Fruit fly (Drosophila melanogaster) whole organism, embryonic: ENCODE data around the gene CG31102.

Experiments
- Atf-2 ChIP-seq: fragments of 200-800 bp; sonication (Bioruptor generic); optimal IDR thresholded peaks from 2 replicates; lab custom pipeline; 2016; ENCODE audit warnings: missing biosample characterization, missing genetic modification characterization
- Blimp-1 ChIP-seq: fragments of 200-800 bp; sonication (Bioruptor generic); optimal IDR thresholded peaks from 3 replicates; lab custom pipeline; 2018; ENCODE audit warnings: missing biosample characterization, missing genetic modification characterization, mild to moderate bottlenecking, moderate library complexity, missing genetic modification reagents
- CG10654 ChIP-seq: fragments of 200-800 bp; sonication (Bioruptor generic); optimal IDR thresholded peaks from 2 replicates; lab custom pipeline; 2016; ENCODE audit warnings: missing biosample characterization, missing genetic modification characterization
- CG10979 ChIP-seq: fragments of 200-800 bp; sonication (Bioruptor generic); optimal IDR thresholded peaks from 2 replicates; lab custom pipeline; 2018; ENCODE audit warnings: missing biosample characterization, mild to moderate bottlenecking, missing genetic modification characterization, moderate library complexity
- CG12391 ChIP-seq: fragments of 200-800 bp; sonication (Bioruptor generic); optimal IDR thresholded peaks from 3 replicates; lab custom pipeline; 2018; ENCODE audit warnings: missing biosample characterization, mild to moderate bottlenecking, missing genetic modification characterization, moderate library complexity
- CG12942 ChIP-seq: fragments of 200-800 bp; sonication (Bioruptor generic); optimal IDR thresholded peaks from 3 replicates; lab custom pipeline; 2016; ENCODE audit warnings: missing biosample characterization, missing genetic modification characterization
- CG13123 ChIP-seq: fragments of 200-800 bp; sonication (Bioruptor generic); optimal IDR thresholded peaks from 2 replicates; lab custom pipeline; 2016; ENCODE audit warnings: missing biosample characterization, missing genetic modification characterization
- CG1529 ChIP-seq: fragments of 200-800 bp; sonication (Bioruptor generic); optimal IDR thresholded peaks from 3 replicates; lab custom pipeline; 2018; ENCODE audit warnings: missing biosample characterization, missing genetic modification characterization
- CG16813 ChIP-seq: fragments of 200-800 bp; sonication (Bioruptor generic); IDR thresholded peaks from 3 replicates; pipeline ENCODE4 v1.3.6; 2022; ENCODE audit warnings: missing biosample characterization, missing genetic modification characterization; ENCODE audit not compliant: partially characterized antibody
- CG18764 ChIP-seq: fragments of 200-800 bp; sonication (Bioruptor generic); optimal IDR thresholded peaks from 3 replicates; lab custom pipeline; 2016; ENCODE audit warnings: missing biosample characterization, missing genetic modification characterization
- CG2199 ChIP-seq: fragments of 200-800 bp; sonication (Bioruptor generic); IDR thresholded peaks from 3 replicates; pipeline ENCODE4 v1.3.6; 2022; ENCODE audit warnings: missing biosample characterization, missing genetic modification characterization
- CG31224 ChIP-seq: fragments of 200-800 bp; sonication (Bioruptor generic); IDR thresholded peaks from 2 replicates; pipeline ENCODE4 v1.3.6; 2022; ENCODE audit warnings: missing biosample characterization, missing genetic modification characterization
- CG31365 ChIP-seq: fragments of 200-800 bp; sonication (Bioruptor generic); optimal IDR thresholded peaks from 2 replicates; lab custom pipeline; 2018; ENCODE audit warnings: missing biosample characterization, mild to moderate bottlenecking, missing genetic modification characterization
- CG32532 ChIP-seq: fragments of 200-800 bp; sonication (Bioruptor generic); IDR thresholded peaks from 2 replicates; pipeline ENCODE4 v1.3.6; 2022; ENCODE audit warnings: missing biosample characterization, missing genetic modification characterization
- CG34422 ChIP-seq: fragments of 200-800 bp; sonication (Bioruptor generic); IDR thresholded peaks from 3 replicates; pipeline ENCODE4 v1.3.6; 2022; ENCODE audit warnings: missing biosample characterization, missing genetic modification characterization
- CG3847 ChIP-seq: fragments of 200-800 bp; sonication (Bioruptor generic); IDR thresholded peaks from 2 replicates; pipeline ENCODE4 v1.3.6; 2022; ENCODE audit warnings: missing biosample characterization, missing genetic modification characterization
- CG4617 ChIP-seq: fragments of 200-800 bp; sonication (Bioruptor generic); optimal IDR thresholded peaks from 3 replicates; lab custom pipeline; 2016; ENCODE audit warnings: missing biosample characterization, missing genetic modification characterization, borderline replicate concordance
- CG4854 ChIP-seq: fragments of 200-800 bp; sonication (Bioruptor generic); optimal IDR thresholded peaks from 2 replicates; lab custom pipeline; 2016; ENCODE audit warnings: missing biosample characterization, missing genetic modification characterization, inconsistent platforms
- CG7372 ChIP-seq: fragments of 200-800 bp; sonication (Bioruptor generic); IDR thresholded peaks from 2 replicates; pipeline ENCODE4 v1.3.6; 2022; ENCODE audit warnings: missing biosample characterization, missing genetic modification characterization
- CG9437 ChIP-seq: fragments of 200-800 bp; sonication (Bioruptor generic); optimal IDR thresholded peaks from 2 replicates; lab custom pipeline; 2018; ENCODE audit warnings: missing biosample characterization, mild to moderate bottlenecking, missing genetic modification characterization
- CHES-1-like ChIP-seq: fragments of 200-800 bp; sonication (Bioruptor generic); optimal IDR thresholded peaks from 2 replicates; lab custom pipeline; 2016; ENCODE audit warnings: missing biosample characterization, missing genetic modification characterization
- Chrac-16 ChIP-seq: fragments of 200-800 bp; sonication (Bioruptor generic); optimal IDR thresholded peaks from 3 replicates; lab custom pipeline; 2016; ENCODE audit warnings: missing biosample characterization, missing genetic modification characterization
- Deaf1 ChIP-seq: fragments of 200-800 bp; optimal IDR thresholded peaks from 3 replicates; lab custom pipeline; 2019; ENCODE audit warnings: missing biosample characterization, mild to moderate bottlenecking, missing genetic modification characterization, moderate library complexity
- Dll ChIP-seq: fragments of 200-800 bp; sonication (Bioruptor generic); IDR thresholded peaks from 4 replicates; pipeline ENCODE4 v1.3.6; 2022; ENCODE audit warnings: missing biosample characterization, missing genetic modification characterization; ENCODE audit not compliant: partially characterized antibody
- Ets97D ChIP-seq: fragments of 200-800 bp; sonication (Bioruptor generic); optimal IDR thresholded peaks from 3 replicates; lab custom pipeline; 2016; ENCODE audit warnings: missing biosample characterization, missing genetic modification characterization
- Fer1 ChIP-seq: fragments of 200-800 bp; sonication (Bioruptor generic); optimal IDR thresholded peaks from 2 replicates; lab custom pipeline; 2017; ENCODE audit warnings: missing biosample characterization, mild to moderate bottlenecking, missing genetic modification characterization
- HLHmδ ChIP-seq: fragments of 200-800 bp; sonication (Bioruptor generic); optimal IDR thresholded peaks from 2 replicates; lab custom pipeline; 2018; ENCODE audit warnings: missing biosample characterization, mild to moderate bottlenecking, missing genetic modification characterization, moderate library complexity
- Hr78 ChIP-seq, 2 experiments: fragments of 200-800 bp in 1 of 2; fragments of >200 bp in 1 of 2; sonication (Bioruptor generic) in 1 of 2; optimal IDR thresholded peaks; 2 replicates each; lab custom pipeline; 2017 to 2019; ENCODE audit warnings: missing biosample characterization in 2 of 2, missing genetic modification characterization in 2 of 2, mild to moderate bottlenecking in 1 of 2, moderate library complexity in 1 of 2
- Mad ChIP-seq: fragments of 200-800 bp; sonication (Bioruptor generic); optimal IDR thresholded peaks from 2 replicates; lab custom pipeline; 2016; ENCODE audit warnings: missing biosample characterization, missing genetic modification characterization
- Mrtf ChIP-seq: fragments of 200-800 bp; sonication (Bioruptor generic); IDR thresholded peaks from 3 replicates; pipeline ENCODE4 v1.3.6; 2022; ENCODE audit warnings: missing biosample characterization, missing genetic modification characterization
- NFAT ChIP-seq: fragments of 200-800 bp; sonication (Bioruptor generic); IDR thresholded peaks from 2 replicates; pipeline ENCODE4 v1.3.6; 2022; ENCODE audit warnings: missing biosample characterization, missing genetic modification characterization
- Oaz ChIP-seq: fragments of 200-800 bp; sonication (Bioruptor generic); IDR thresholded peaks from 2 replicates; pipeline ENCODE4 v1.3.6; 2022; ENCODE audit warnings: missing biosample characterization, missing genetic modification characterization
- Six4 ChIP-seq: fragments of 200-800 bp; sonication (Bioruptor generic); optimal IDR thresholded peaks from 2 replicates; lab custom pipeline; 2016; ENCODE audit warnings: missing biosample characterization, missing genetic modification characterization
- Xrp1 ChIP-seq: fragments of 200-800 bp; sonication (Bioruptor generic); IDR thresholded peaks from 2 replicates; pipeline ENCODE4 v1.3.6; 2022; ENCODE audit warnings: missing biosample characterization, missing genetic modification characterization
- ab ChIP-seq: fragments of 200-800 bp; sonication (Bioruptor generic); optimal IDR thresholded peaks from 2 replicates; lab custom pipeline; 2016; ENCODE audit warnings: missing biosample characterization, missing genetic modification characterization
- ara ChIP-seq: fragments of 200-800 bp; sonication (Bioruptor generic); IDR thresholded peaks from 2 replicates; pipeline ENCODE4 v1.3.6; 2022; ENCODE audit warnings: missing biosample characterization, missing genetic modification characterization
- ase ChIP-seq: fragments of 200-800 bp; sonication (Bioruptor generic); IDR thresholded peaks from 3 replicates; pipeline ENCODE4 v1.3.6; 2022; ENCODE audit warnings: missing biosample characterization, missing genetic modification characterization
- az2 ChIP-seq: fragments of 200-800 bp; sonication (Bioruptor generic); optimal IDR thresholded peaks from 3 replicates; lab custom pipeline; 2016; ENCODE audit warnings: missing biosample characterization, missing genetic modification characterization
- chif ChIP-seq, 2 experiments: fragments of 200-800 bp; sonication (Bioruptor generic); optimal IDR thresholded peaks; 3 replicates each; lab custom pipeline; 2016; ENCODE audit warnings: missing biosample characterization in 2 of 2, missing genetic modification characterization in 2 of 2
- da ChIP-seq: fragments of 200-800 bp; sonication (Bioruptor generic); optimal IDR thresholded peaks from 2 replicates; lab custom pipeline; 2016; ENCODE audit warnings: missing biosample characterization, missing genetic modification characterization
- ken ChIP-seq: fragments of 200-800 bp; sonication (Bioruptor generic); IDR thresholded peaks from 3 replicates; pipeline ENCODE4 v1.3.6; 2022; ENCODE audit warnings: missing biosample characterization, missing genetic modification characterization
- mirr ChIP-seq: fragments of 200-800 bp; sonication (Bioruptor generic); optimal IDR thresholded peaks from 3 replicates; lab custom pipeline; 2018; ENCODE audit warnings: missing biosample characterization, mild to moderate bottlenecking, missing genetic modification characterization
- scrt ChIP-seq: fragments of 200-800 bp; sonication (Bioruptor generic); optimal IDR thresholded peaks from 2 replicates; lab custom pipeline; 2018; ENCODE audit warnings: missing biosample characterization, mild to moderate bottlenecking, missing genetic modification characterization, moderate library complexity
- sr ChIP-seq: fragments of 200-800 bp; sonication (Bioruptor generic); IDR thresholded peaks from 3 replicates; pipeline ENCODE4 v1.3.6; 2022; ENCODE audit warnings: missing biosample characterization, missing genetic modification characterization
- sug ChIP-seq: fragments of 200-800 bp; optimal IDR thresholded peaks from 2 replicates; lab custom pipeline; 2019; ENCODE audit warnings: missing biosample characterization, mild to moderate bottlenecking, missing genetic modification characterization, moderate library complexity
- tna ChIP-seq: fragments of 200-800 bp; sonication (Bioruptor generic); IDR thresholded peaks from 2 replicates; pipeline ENCODE4 v1.3.6; 2022; ENCODE audit warnings: missing biosample characterization, missing genetic modification characterization; ENCODE audit not compliant: partially characterized antibody
- tup ChIP-seq: fragments of 200-800 bp; sonication (Bioruptor generic); optimal IDR thresholded peaks from 2 replicates; lab custom pipeline; 2016; ENCODE audit warnings: missing biosample characterization, mild to moderate bottlenecking, missing genetic modification characterization, moderate library complexity
- twi ChIP-seq: fragments of 200-800 bp; optimal IDR thresholded peaks from 2 replicates; lab custom pipeline; 2019; ENCODE audit warnings: missing biosample characterization, mild to moderate bottlenecking, missing genetic modification characterization, moderate library complexity
- zen ChIP-seq: fragments of 200-800 bp; sonication (Bioruptor generic); optimal IDR thresholded peaks from 3 replicates; lab custom pipeline; 2018; ENCODE audit warnings: missing biosample characterization, mild to moderate bottlenecking, missing genetic modification characterization, moderate library complexity
- zen2 ChIP-seq: fragments of 200-800 bp; sonication (Bioruptor generic); IDR thresholded peaks from 3 replicates; pipeline ENCODE4 v1.3.6; 2022; ENCODE audit warnings: missing biosample characterization, missing genetic modification characterization; ENCODE audit not compliant: partially characterized antibody

CG31102 gene

DNA sequence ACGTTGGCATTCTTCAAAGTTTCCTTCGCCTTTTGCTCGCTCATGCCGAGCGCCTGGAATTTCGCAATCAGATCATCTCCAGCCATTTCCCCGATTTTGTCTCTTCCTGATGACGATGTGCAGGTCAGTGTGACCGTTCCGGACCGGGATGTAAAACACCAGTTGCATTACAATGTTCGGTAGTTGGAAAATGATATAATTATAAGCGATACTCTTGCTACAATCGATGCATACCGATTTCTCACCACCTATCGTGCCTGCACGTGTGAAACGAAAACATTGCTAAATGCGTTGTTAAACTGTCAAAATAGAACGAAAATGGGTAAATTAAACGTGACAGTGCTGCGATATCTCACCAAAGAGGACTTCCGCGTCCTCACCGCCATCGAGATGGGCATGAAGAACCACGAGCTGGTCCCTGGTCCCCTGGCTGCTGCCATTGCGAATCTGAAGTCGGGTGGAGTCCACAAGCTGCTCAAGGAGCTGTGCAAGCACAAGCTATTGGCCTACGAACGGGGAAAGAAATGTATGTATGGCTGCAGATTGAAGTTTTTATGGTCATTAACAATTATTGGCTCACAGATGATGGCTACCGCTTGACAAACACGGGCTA is 29.7 kb downstream of the CG31102 start, which contains the start of the genes GlnRS and RIOK2 (continued):
- TF ChIP-seq Ets97D, result peak; percentile 85
- no peak for TF ChIP-seq Six4 (GFP tag; lab: Kevin White, UChicago)
- TF ChIP-seq NFAT (GFP tag; lab: Robert Waterston, UW), result no peak; the same call in 1 of the 2 replicates
- TF ChIP-seq az2 (GFP tag; lab: Kevin White, UChicago), result no peak
- TF ChIP-seq CG10654 (GFP tag; lab: Kevin White, UChicago), result no peak
- TF ChIP-seq tna (GFP tag; lab: Robert Waterston, UW), result peak; percentile 92
- TF ChIP-seq CG12391 (tag; lab: Kevin White, UChicago), result peak; percentile 31
- no peak for TF ChIP-seq CG7372 (GFP tag; lab: Robert Waterston, UW)
- TF ChIP-seq CG2199 (GFP tag; lab: Robert Waterston, UW), result no peak
- no peak for TF ChIP-seq CG31224 (GFP tag; lab: Robert Waterston, UW)
- peak; percentile 94 for TF ChIP-seq CG16813 (GFP tag; lab: Robert Waterston, UW)
- TF ChIP-seq sug, result peak; percentile 56
- TF ChIP-seq CHES-1-like (GFP tag; lab: Kevin White, UChicago), result peak; percentile 64
- TF ChIP-seq Dll (GFP tag; lab: Robert Waterston, UW), result peak; percentile 95
- no peak for TF ChIP-seq sr (GFP tag; lab: Robert Waterston, UW)
- TF ChIP-seq Deaf1, result no peak
- TF ChIP-seq CG3847 (GFP tag; lab: Robert Waterston, UW), result peak; percentile 45; the same call in 1 of the 2 replicates
- no peak for TF ChIP-seq CG1529 (GFP tag; lab: Kevin White, UChicago)
- TF ChIP-seq CG32532 (GFP tag; lab: Robert Waterston, UW), result no peak
- peak; percentile 6 for TF ChIP-seq mirr (GFP tag; lab: Kevin White, UChicago)
- no peak for TF ChIP-seq tup (GFP tag; lab: Kevin White, UChicago)
- TF ChIP-seq ab (GFP tag; lab: Kevin White, UChicago), result no peak
- no peak for TF ChIP-seq Mad
- no peak for TF ChIP-seq Atf-2
- peak in 1 of 2 experiments; percentile 41 for TF ChIP-seq Hr78 (GFP tag; optimal IDR thresholded peaks at IDR 0.05; lab: Kevin White, UChicago)
- TF ChIP-seq Chrac-16 (GFP tag; lab: Kevin White, UChicago), result no peak
- TF ChIP-seq ara (GFP tag; lab: Robert Waterston, UW), result no peak
- TF ChIP-seq Mrtf, result no peak
- TF ChIP-seq Fer1 (GFP tag; lab: Kevin White, UChicago), result no peak
- TF ChIP-seq HLHmδ, result no peak
- TF ChIP-seq CG10979, result peak; percentile 1
- peak; percentile 95 for TF ChIP-seq scrt (GFP tag; lab: Kevin White, UChicago)
- peak; percentile 95 for TF ChIP-seq zen2
- no peak for TF ChIP-seq CG18764 (GFP tag; lab: Kevin White, UChicago)
- TF ChIP-seq CG13123 (GFP tag; lab: Kevin White, UChicago), result no peak
- no peak for TF ChIP-seq ase (GFP tag; lab: Robert Waterston, UW)
- TF ChIP-seq CG31365 (tag; lab: Kevin White, UChicago), result no peak
- TF ChIP-seq CG4617 (GFP tag; lab: Kevin White, UChicago), result peak; percentile 94
- peak; percentile 41 for TF ChIP-seq zen
- no peak for TF ChIP-seq ken (GFP tag; lab: Robert Waterston, UW)
- TF ChIP-seq da (GFP tag; lab: Kevin White, UChicago), result no peak
- peak; percentile 28 for TF ChIP-seq twi (tag; lab: Kevin White, UChicago)
- TF ChIP-seq CG34422 (GFP tag; lab: Robert Waterston, UW), result peak; percentile 85; the same call in 2 of the 3 replicates
- no peak for TF ChIP-seq CG4854 (GFP tag; lab: Kevin White, UChicago)
- no peak for TF ChIP-seq CG9437 (GFP tag; lab: Kevin White, UChicago)
- TF ChIP-seq Oaz (GFP tag; lab: Robert Waterston, UW), result no peak
- 0 out of 2 replicates have a peak, but pooled peaks have one; percentile 15 for TF ChIP-seq Xrp1 (GFP tag; lab: Robert Waterston, UW)
- no peak for TF ChIP-seq CG12942 (GFP tag; lab: Kevin White, UChicago)
- TF ChIP-seq Blimp-1 (GFP tag; lab: Kevin White, UChicago), result no peak
- TF ChIP-seq chif (GFP tag; optimal IDR thresholded peaks at IDR 0.05; lab: Kevin White, UChicago), result no peak
